Worm (Caenorhabditis elegans): Measurements from ENCODE around the gene C09B8.8.

DNA sequence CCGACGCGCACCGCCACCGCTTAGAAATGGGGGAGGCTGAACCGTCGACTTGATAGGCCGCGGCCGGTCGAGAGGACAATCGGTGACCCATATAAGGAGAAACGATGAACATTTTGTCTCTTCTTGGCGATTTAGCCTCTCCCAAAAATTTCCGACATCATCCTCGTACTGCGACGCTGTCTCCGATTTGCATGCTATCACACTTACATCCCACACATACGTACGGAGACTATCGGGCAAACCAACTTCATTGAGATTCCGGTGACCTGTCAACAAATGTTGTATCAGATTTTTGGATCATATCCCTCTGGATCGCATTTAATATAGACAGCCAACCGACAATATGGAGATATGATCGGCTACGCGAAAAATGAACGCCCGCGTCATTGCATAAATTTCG lies 51.3 kb downstream of the C09B8.8 start:
- no peak for TF ChIP-seq ceh-43 (GFP tag; optimal IDR thresholded peaks at IDR 0.05)
- no peak for TF ChIP-seq nhr-28 (tag; optimal IDR thresholded peaks at IDR 0.05)
- TF ChIP-seq unc-62 (GFP tag; optimal IDR thresholded peaks at IDR 0.05): no peak
- no peak for TF ChIP-seq unc-39 (tag; optimal IDR thresholded peaks at IDR 0.05)
- no peak for TF ChIP-seq nhr-76 (tag; optimal IDR thresholded peaks at IDR 0.05)
- TF ChIP-seq nhr-237 (tag; optimal IDR thresholded peaks at IDR 0.05): no peak
- no peak for TF ChIP-seq lin-32 (GFP tag; optimal IDR thresholded peaks at IDR 0.05)

All from whole organism, mixed stage, embryonic.